Fruit fly (Drosophila melanogaster): ENCODE results near the gene CG2519.

The CG2519 gene

DNA sequence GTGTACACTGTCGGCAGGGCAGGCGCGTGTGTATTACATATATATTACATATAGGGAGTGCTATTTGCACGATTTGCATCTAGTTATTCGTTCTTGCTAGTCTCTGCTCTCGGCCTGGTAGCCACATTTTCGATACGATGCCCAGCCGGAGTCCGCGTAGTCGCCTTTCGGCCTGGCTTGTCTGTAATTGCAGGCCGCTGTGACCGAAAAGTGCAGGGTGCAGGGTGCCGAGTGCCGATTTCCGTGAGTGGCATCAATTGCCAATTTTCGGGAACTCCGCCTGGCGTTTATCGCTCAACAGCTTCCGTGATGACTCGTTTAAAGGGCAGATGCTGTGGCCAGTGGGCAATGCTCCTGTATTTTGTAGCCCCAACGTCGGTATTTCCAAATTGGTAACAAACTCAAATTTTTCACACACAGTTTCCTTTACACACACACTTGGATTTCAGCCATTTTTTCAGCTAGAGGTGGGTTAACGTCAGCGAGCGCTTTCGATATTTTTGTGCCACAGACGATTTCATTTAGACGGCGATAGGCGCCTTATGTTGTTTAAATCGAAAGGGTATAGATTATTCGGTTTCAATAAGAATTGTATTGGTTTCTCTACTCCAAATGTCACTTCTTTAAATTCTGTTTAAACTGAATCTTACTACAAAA, 40.4 kb upstream of the CG2519 start, which contains the start of gene CG2926 (continued):
- TF ChIP-seq CG11504 (tag; optimal IDR thresholded peaks at IDR 0.05) (no peak), ATbp (GFP tag; optimal IDR thresholded peaks at IDR 0.05) (no peak)

DNA sequence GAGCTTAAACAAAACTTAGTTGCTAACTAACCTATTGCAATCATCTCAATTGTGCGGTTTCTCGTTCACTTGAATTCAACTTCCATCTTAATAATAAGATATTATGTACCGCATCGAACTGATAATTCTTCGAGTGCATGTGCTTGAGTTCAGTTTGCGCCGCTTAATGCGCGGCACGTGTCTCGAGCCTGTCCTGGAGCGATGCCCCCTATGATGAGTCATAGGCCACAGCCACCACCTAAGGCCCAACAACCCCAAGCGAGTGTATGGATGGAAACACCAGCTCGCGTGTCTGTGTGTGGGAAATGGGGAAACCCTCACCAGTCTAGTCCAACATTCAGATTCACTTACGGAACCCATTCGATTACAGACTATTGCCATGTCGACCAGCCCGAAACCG, 26.3 kb upstream of the CG2519 start:
- TF ChIP-seq schlank (tag; optimal IDR thresholded peaks at IDR 0.05) (no peak), Hey (tag; optimal IDR thresholded peaks at IDR 0.05) (peak; percentile 88), CG13775 (GFP tag; optimal IDR thresholded peaks at IDR 0.05) (no peak), CG7271 (tag; optimal IDR thresholded peaks at IDR 0.05) (no peak), ATbp (GFP tag; optimal IDR thresholded peaks at IDR 0.05) (no peak), CG4360 (GFP tag; IDR thresholded peaks at IDR 0.05) (no peak), psq (GFP tag; optimal IDR thresholded peaks at IDR 0.05) (no peak), chinmo (GFP tag; IDR thresholded peaks at IDR 0.05; ENCODE audit: partially characterized antibody) (0 out of 4 replicates have a peak, but pooled peaks have one; percentile 42), sens-2 (GFP tag; IDR thresholded peaks at IDR 0.05) (no peak), CG18764 (GFP tag; optimal IDR thresholded peaks at IDR 0.05) (no peak), Xrp1 (GFP tag; IDR thresholded peaks at IDR 0.05) (no peak), CG14710 (tag; optimal IDR thresholded peaks at IDR 0.05) (no peak), CG34376 (GFP tag; optimal IDR thresholded peaks at IDR 0.05) (no peak), dysf (GFP tag; IDR thresholded peaks at IDR 0.05) (no peak), Med (GFP tag) (peak; percentile 66), CG4424 (GFP tag; optimal IDR thresholded peaks at IDR 0.05) (no peak), sim (GFP tag; IDR thresholded peaks at IDR 0.05) (no peak), CG2199 (GFP tag; IDR thresholded peaks at IDR 0.05) (no peak), CG6683 (GFP tag; optimal IDR thresholded peaks at IDR 0.05) (no peak), CG5953 (GFP tag; IDR thresholded peaks at IDR 0.05) (no peak), CG14050 (GFP tag; IDR thresholded peaks at IDR 0.05) (no peak), fd3F (GFP tag; optimal IDR thresholded peaks at IDR 0.05) (no peak), CG34224 (GFP tag; IDR thresholded peaks at IDR 0.05; ENCODE audit: partially characterized antibody) (no peak), CG18262 (tag; optimal IDR thresholded peaks at IDR 0.05) (no peak), sug (tag; optimal IDR thresholded peaks at IDR 0.05) (no peak), Sox102F (GFP tag; optimal IDR thresholded peaks at IDR 0.05) (no peak)

DNA sequence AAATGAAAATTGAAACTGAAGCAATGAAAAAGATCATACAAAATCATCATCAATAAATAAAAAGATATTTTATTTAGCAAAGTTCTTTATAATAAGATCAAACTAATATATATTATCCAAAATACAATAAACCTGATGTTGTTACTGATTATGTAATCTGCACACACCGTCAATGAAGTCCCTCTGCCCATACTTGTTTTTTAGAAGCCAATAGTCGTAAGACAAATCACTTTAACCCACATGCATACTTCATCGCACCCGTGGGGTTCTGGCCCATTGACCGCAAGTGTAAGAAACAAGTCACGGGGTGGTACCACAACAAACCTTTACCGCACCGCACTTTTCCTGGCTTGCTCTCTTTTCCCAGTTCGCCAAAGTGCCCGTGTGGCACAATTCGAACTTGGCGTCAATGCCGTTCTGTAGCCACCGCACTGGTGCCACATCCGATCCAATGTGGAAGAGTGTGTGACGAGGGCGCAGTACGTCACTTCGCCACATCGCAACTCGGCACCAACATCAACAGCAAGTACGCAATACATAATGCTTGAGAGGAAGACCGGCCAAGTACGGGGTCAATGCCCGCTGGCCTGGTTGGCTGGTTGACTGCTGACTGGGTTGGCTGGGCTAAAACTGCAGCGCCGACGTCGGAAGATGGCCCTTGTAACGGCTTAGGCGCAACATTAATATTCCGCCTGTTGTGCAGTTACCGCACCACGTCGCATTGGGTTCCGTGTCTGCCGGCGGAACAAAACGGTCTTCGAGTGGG, 25.5 kb upstream of the CG2519 start:
- TF ChIP-seq cwo (GFP tag; optimal IDR thresholded peaks at IDR 0.05) (no peak), Atf6 (GFP tag; IDR thresholded peaks at IDR 0.05) (no peak), CG12769 (tag; optimal IDR thresholded peaks at IDR 0.05) (no peak), CG3281 (GFP tag; optimal IDR thresholded peaks at IDR 0.05) (no peak), Opbp (GFP tag; IDR thresholded peaks at IDR 0.05; ENCODE audit: partially characterized antibody) (0 out of 3 replicates have a peak, but pooled peaks have one; percentile 16), Drgx (GFP tag; IDR thresholded peaks at IDR 0.05) (no peak), Camta (GFP tag; optimal IDR thresholded peaks at IDR 0.05) (no peak), CG8478 (optimal IDR thresholded peaks at IDR 0.05) (peak; percentile 67), Eip74EF (GFP tag; optimal IDR thresholded peaks at IDR 0.05) (no peak), stc (GFP tag; IDR thresholded peaks at IDR 0.05) (no peak), CG5180 (GFP tag; optimal IDR thresholded peaks at IDR 0.05) (no peak), Elba2 (GFP tag; optimal IDR thresholded peaks at IDR 0.05) (no peak), TFAM (GFP tag; optimal IDR thresholded peaks at IDR 0.05) (no peak), kni (GFP tag; optimal IDR thresholded peaks at IDR 0.05) (peak; percentile 26), CG15073 (GFP tag; optimal IDR thresholded peaks at IDR 0.05) (no peak), CG11456 (GFP tag; IDR thresholded peaks at IDR 0.05) (0 out of 3 replicates have a peak, but pooled peaks have one; percentile 31), ken (GFP tag; IDR thresholded peaks at IDR 0.05) (no peak), bab2 (GFP tag; optimal IDR thresholded peaks at IDR 0.05) (no peak), mld (GFP tag; IDR thresholded peaks at IDR 0.05; ENCODE audit: partially characterized antibody) (no peak), Dref (GFP tag; IDR thresholded peaks at IDR 0.05) (no peak)

Data from whole organism, embryonic.